Fruit fly (Drosophila melanogaster) whole organism, embryonic: ENCODE data around the gene CG11999.
A peak's percentile ranks its signal among the peaks of the same experiment; 100 is the strongest.

Experiments used
- Atf3 ChIP-seq: fragments of 200-800 bp; sonication (Bioruptor generic); optimal IDR thresholded peaks from 3 replicates; lab custom pipeline; 2016; ENCODE audit warnings: missing biosample characterization, missing genetic modification characterization
- C15 ChIP-seq: fragments of 200-800 bp; sonication (Bioruptor generic); IDR thresholded peaks from 3 replicates; pipeline ENCODE4 v1.3.6; 2022; ENCODE audit warnings: missing biosample characterization, missing genetic modification characterization
- CG10431 ChIP-seq: fragments of 200-800 bp; sonication (Bioruptor generic); optimal IDR thresholded peaks from 3 replicates; lab custom pipeline; 2018; ENCODE audit warnings: missing biosample characterization, mild to moderate bottlenecking, missing genetic modification characterization
- CG11504 ChIP-seq: fragments of 200-800 bp; sonication (Bioruptor generic); optimal IDR thresholded peaks from 3 replicates; lab custom pipeline; 2019; ENCODE audit warnings: missing biosample characterization, mild to moderate bottlenecking, missing genetic modification characterization, moderate library complexity
- CG12659 ChIP-seq: fragments of 200-800 bp; sonication (Bioruptor generic); optimal IDR thresholded peaks from 3 replicates; lab custom pipeline; 2017; ENCODE audit warnings: mild to moderate bottlenecking, missing biosample characterization, missing genetic modification reagents, missing genetic modification characterization
- CG14014 ChIP-seq: fragments of 200-800 bp; sonication (Bioruptor generic); IDR thresholded peaks from 2 replicates; pipeline ENCODE4 v1.3.6; 2022; ENCODE audit warnings: missing biosample characterization, missing genetic modification characterization
- CG14050 ChIP-seq: fragments of 200-800 bp; sonication (Bioruptor generic); IDR thresholded peaks from 3 replicates; pipeline ENCODE4 v1.3.6; 2022; ENCODE audit warnings: missing biosample characterization, missing genetic modification characterization
- CG15073 ChIP-seq: fragments of 200-800 bp; sonication (Bioruptor generic); optimal IDR thresholded peaks from 2 replicates; lab custom pipeline; 2016; ENCODE audit warnings: missing biosample characterization, missing genetic modification characterization
- CG15479 ChIP-seq: fragments of 200-800 bp; sonication (Bioruptor generic); optimal IDR thresholded peaks from 3 replicates; lab custom pipeline; 2019; ENCODE audit warnings: missing biosample characterization, mild to moderate bottlenecking, missing genetic modification characterization, moderate library complexity
- CG17361 ChIP-seq: fragments of 200-800 bp; sonication (Bioruptor generic); IDR thresholded peaks from 3 replicates; pipeline ENCODE4 v1.3.6; 2022; ENCODE audit warnings: missing biosample characterization, missing genetic modification characterization
- CG17612 ChIP-seq: fragments of 200-800 bp; sonication (Bioruptor generic); IDR thresholded peaks from 2 replicates; pipeline ENCODE4 v1.3.6; 2022; ENCODE audit warnings: missing biosample characterization, missing genetic modification characterization
- CG18619 ChIP-seq: fragments of 200-800 bp; sonication (Bioruptor generic); optimal IDR thresholded peaks from 3 replicates; lab custom pipeline; 2017; ENCODE audit warnings: missing biosample characterization, mild to moderate bottlenecking, missing genetic modification characterization
- CG3847 ChIP-seq: fragments of 200-800 bp; sonication (Bioruptor generic); IDR thresholded peaks from 2 replicates; pipeline ENCODE4 v1.3.6; 2022; ENCODE audit warnings: missing biosample characterization, missing genetic modification characterization
- CG4360 ChIP-seq: fragments of 200-800 bp; sonication (Bioruptor generic); IDR thresholded peaks from 2 replicates; pipeline ENCODE4 v1.3.6; 2022; ENCODE audit warnings: missing biosample characterization, missing genetic modification characterization
- CG43689 ChIP-seq: fragments of 200-800 bp; sonication (Bioruptor generic); IDR thresholded peaks from 2 replicates; pipeline ENCODE4 v1.3.6; 2022; ENCODE audit warnings: missing biosample characterization, missing genetic modification characterization
- CG4404 ChIP-seq: fragments of 200-800 bp; sonication (Bioruptor generic); IDR thresholded peaks from 2 replicates; pipeline ENCODE4 v1.3.6; 2022; ENCODE audit warnings: missing biosample characterization, missing genetic modification characterization
- CG5953 ChIP-seq: fragments of 200-800 bp; sonication (Bioruptor generic); IDR thresholded peaks from 2 replicates; pipeline ENCODE4 v1.3.6; 2022; ENCODE audit warnings: missing biosample characterization, missing genetic modification characterization
- CG7357 ChIP-seq: fragments of 200-800 bp; sonication (Bioruptor generic); IDR thresholded peaks from 3 replicates; pipeline ENCODE4 v1.3.6; 2022; ENCODE audit warnings: missing biosample characterization, missing genetic modification characterization
- CG8765 ChIP-seq: fragments of 200-800 bp; sonication (Bioruptor generic); IDR thresholded peaks from 2 replicates; pipeline ENCODE4 v1.3.6; 2022; ENCODE audit warnings: missing biosample characterization, missing genetic modification characterization
- CkIIα-i1 ChIP-seq: fragments of 200-800 bp; sonication (Bioruptor generic); IDR thresholded peaks from 2 replicates; pipeline ENCODE4 v1.3.6; 2022; ENCODE audit warnings: missing biosample characterization, missing genetic modification characterization
- Dbx ChIP-seq: fragments of 200-800 bp; sonication (Bioruptor generic); IDR thresholded peaks from 3 replicates; pipeline ENCODE4 v1.3.6; 2022; ENCODE audit warnings: missing biosample characterization, missing genetic modification characterization
- Dref ChIP-seq: fragments of 200-800 bp; sonication (Bioruptor generic); IDR thresholded peaks from 2 replicates; pipeline ENCODE4 v1.3.6; 2022; ENCODE audit warnings: missing biosample characterization, missing genetic modification characterization
- Drgx ChIP-seq: fragments of 200-800 bp; sonication (Bioruptor generic); IDR thresholded peaks from 2 replicates; pipeline ENCODE4 v1.3.6; 2022; ENCODE audit warnings: missing biosample characterization, missing genetic modification characterization
- Lpt ChIP-seq: fragments of >200 bp; optimal IDR thresholded peaks from 2 replicates; lab custom pipeline; 2018; ENCODE audit warnings: missing biosample characterization, missing genetic modification characterization
- Neu2 ChIP-seq: fragments of 200-800 bp; sonication (Bioruptor generic); optimal IDR thresholded peaks from 3 replicates; lab custom pipeline; 2016; ENCODE audit warnings: missing biosample characterization, missing genetic modification characterization, borderline replicate concordance
- Nf-YA ChIP-seq: fragments of 200-800 bp; sonication (Bioruptor generic); IDR thresholded peaks from 2 replicates; pipeline ENCODE4 v1.3.6; 2022; ENCODE audit warnings: missing biosample characterization, missing genetic modification characterization
- Oaz ChIP-seq: fragments of 200-800 bp; sonication (Bioruptor generic); IDR thresholded peaks from 2 replicates; pipeline ENCODE4 v1.3.6; 2022; ENCODE audit warnings: missing biosample characterization, missing genetic modification characterization
- Sry-δ ChIP-seq: fragments of 200-800 bp; sonication (Bioruptor generic); optimal IDR thresholded peaks from 2 replicates; lab custom pipeline; 2016; ENCODE audit warnings: missing biosample characterization, missing genetic modification characterization
- YL-1 ChIP-seq: fragments of 200-800 bp; sonication (Bioruptor generic); optimal IDR thresholded peaks from 3 replicates; lab custom pipeline; 2017; ENCODE audit warnings: missing biosample characterization, mild to moderate bottlenecking, missing genetic modification characterization
- al ChIP-seq: fragments of 200-800 bp; sonication (Bioruptor generic); IDR thresholded peaks from 2 replicates; pipeline ENCODE4 v1.3.6; 2022; ENCODE audit warnings: missing biosample characterization, missing genetic modification characterization
- bab2 ChIP-seq: fragments of 200-800 bp; sonication (Bioruptor generic); optimal IDR thresholded peaks from 2 replicates; lab custom pipeline; 2016; ENCODE audit warnings: missing biosample characterization, missing genetic modification characterization
- ci ChIP-seq: fragments of 200-800 bp; sonication (Bioruptor generic); IDR thresholded peaks from 3 replicates; pipeline ENCODE4 v1.3.6; 2022; ENCODE audit warnings: missing biosample characterization, missing genetic modification characterization
- dimm ChIP-seq: fragments of 200-800 bp; sonication (Bioruptor generic); IDR thresholded peaks from 2 replicates; pipeline ENCODE4 v1.3.6; 2022; ENCODE audit warnings: missing biosample characterization, missing genetic modification characterization
- en ChIP-seq: fragments of 200-800 bp; sonication (Bioruptor generic); optimal IDR thresholded peaks from 2 replicates; lab custom pipeline; 2016; ENCODE audit warnings: missing biosample characterization, missing genetic modification characterization
- eve ChIP-seq, 2 experiments: fragments of >200 bp; optimal IDR thresholded peaks; 2 replicates each; lab custom pipeline; 2017; ENCODE audit warnings: missing biosample characterization in 2 of 2, missing genetic modification characterization in 2 of 2
- inv ChIP-seq: fragments of 200-800 bp; sonication (Bioruptor generic); IDR thresholded peaks from 2 replicates; pipeline ENCODE4 v1.3.6; 2022; ENCODE audit warnings: missing biosample characterization, missing genetic modification characterization; ENCODE audit not compliant: partially characterized antibody
- kay ChIP-seq: fragments of 200-800 bp; sonication (Bioruptor generic); optimal IDR thresholded peaks from 2 replicates; lab custom pipeline; 2016; ENCODE audit warnings: missing biosample characterization, missing genetic modification characterization
- lilli ChIP-seq: fragments of 200-800 bp; sonication (Bioruptor generic); optimal IDR thresholded peaks from 3 replicates; lab custom pipeline; 2016; ENCODE audit warnings: missing biosample characterization, missing genetic modification characterization
- nau ChIP-seq: fragments of 200-800 bp; sonication (Bioruptor generic); optimal IDR thresholded peaks from 3 replicates; lab custom pipeline; 2017; ENCODE audit warnings: missing biosample characterization, mild to moderate bottlenecking, missing genetic modification characterization, missing genetic modification reagents
- nerfin-1 ChIP-seq: fragments of 200-800 bp; sonication (Bioruptor generic); optimal IDR thresholded peaks from 3 replicates; lab custom pipeline; 2019; ENCODE audit warnings: missing biosample characterization, mild to moderate bottlenecking, missing genetic modification characterization, moderate library complexity
- prd ChIP-seq, 3 experiments: fragments of >200 bp in 2 of 3; fragments of 200-800 bp in 1 of 3; sonication (Bioruptor generic) in 1 of 3; optimal IDR thresholded peaks in 2 of 3; IDR thresholded peaks in 1 of 3; 2 replicates in 2 of 3; 3 replicates in 1 of 3; pipeline versions ENCODE4 v1.3.6 to Lab custom; 2017 to 2022; ENCODE audit warnings: missing biosample characterization in 1 of 3, missing genetic modification characterization in 1 of 3
- pum ChIP-seq: fragments of 200-800 bp; sonication (Bioruptor generic); optimal IDR thresholded peaks from 2 replicates; lab custom pipeline; 2016; ENCODE audit warnings: missing biosample characterization, missing genetic modification characterization
- repo ChIP-seq: fragments of 200-800 bp; sonication (Bioruptor generic); optimal IDR thresholded peaks from 2 replicates; lab custom pipeline; 2016; ENCODE audit warnings: missing biosample characterization, missing genetic modification characterization
- run ChIP-seq: fragments of 200-800 bp; sonication (Bioruptor generic); optimal IDR thresholded peaks from 3 replicates; lab custom pipeline; 2018; ENCODE audit warnings: missing biosample characterization, mild to moderate bottlenecking, missing genetic modification characterization
- salm ChIP-seq: fragments of 200-800 bp; sonication (Bioruptor generic); optimal IDR thresholded peaks from 2 replicates; lab custom pipeline; 2018; ENCODE audit warnings: missing biosample characterization, mild to moderate bottlenecking, missing genetic modification characterization
- seq ChIP-seq: fragments of 200-800 bp; sonication (Bioruptor generic); IDR thresholded peaks from 2 replicates; pipeline ENCODE4 v1.3.6; 2022; ENCODE audit warnings: missing biosample characterization, missing genetic modification characterization
- so ChIP-seq: fragments of 200-800 bp; sonication (Bioruptor generic); IDR thresholded peaks from 3 replicates; pipeline ENCODE4 v1.3.6; 2022; ENCODE audit warnings: missing biosample characterization, missing genetic modification characterization
- stwl ChIP-seq: fragments of 200-800 bp; sonication (Bioruptor generic); optimal IDR thresholded peaks from 3 replicates; lab custom pipeline; 2018; ENCODE audit warnings: missing biosample characterization, mild to moderate bottlenecking, missing genetic modification characterization, moderate library complexity
- sug ChIP-seq: fragments of 200-800 bp; optimal IDR thresholded peaks from 2 replicates; lab custom pipeline; 2019; ENCODE audit warnings: missing biosample characterization, mild to moderate bottlenecking, missing genetic modification characterization, moderate library complexity
- wdn ChIP-seq: fragments of 200-800 bp; sonication (Bioruptor generic); IDR thresholded peaks from 2 replicates; pipeline ENCODE4 v1.3.6; 2022; ENCODE audit warnings: missing biosample characterization, missing genetic modification characterization
- zen ChIP-seq: fragments of 200-800 bp; sonication (Bioruptor generic); optimal IDR thresholded peaks from 3 replicates; lab custom pipeline; 2018; ENCODE audit warnings: missing biosample characterization, mild to moderate bottlenecking, missing genetic modification characterization, moderate library complexity

CG11999 gene

DNA sequence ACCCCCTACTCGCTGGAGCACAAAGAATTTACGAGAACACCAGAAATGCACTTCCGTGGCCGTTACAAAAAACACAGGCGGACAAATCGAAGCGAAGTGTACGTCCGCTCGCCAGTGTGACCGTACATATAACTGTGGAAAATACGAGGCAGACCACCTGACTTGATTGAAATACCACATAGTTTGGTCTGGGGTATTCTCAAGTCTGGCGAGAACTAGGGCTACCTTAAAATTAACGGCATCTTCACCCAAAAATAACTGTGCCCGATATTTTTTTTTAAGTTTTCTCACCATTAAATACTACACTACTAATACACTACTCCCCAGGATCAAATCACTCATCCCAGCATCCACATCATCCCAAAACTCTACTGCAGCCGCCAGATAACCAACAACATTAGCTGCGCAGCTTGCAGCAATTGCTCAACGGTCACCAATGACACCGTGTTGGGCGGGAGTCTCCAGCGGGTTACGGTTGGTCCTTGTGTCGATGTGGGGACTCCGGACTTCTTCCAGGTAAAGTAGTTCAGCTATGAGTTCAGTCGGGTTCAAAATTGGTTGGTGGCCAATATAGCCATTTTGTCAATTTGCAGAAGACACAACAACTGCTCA, 13.7 kb upstream of the CG11999 start, which contains the start of gene Cerk (continued):
- peak; percentile 74 for TF ChIP-seq stwl (tag; lab: Kevin White, UChicago)
- no peak for TF ChIP-seq Nf-YA (GFP tag; lab: Robert Waterston, UW)
- no peak for TF ChIP-seq CG8765 (GFP tag; lab: Robert Waterston, UW)
- no peak for TF ChIP-seq run
- no peak for TF ChIP-seq CG15073 (GFP tag; lab: Kevin White, UChicago)
- TF ChIP-seq CG10431 (GFP tag; lab: Kevin White, UChicago) = peak; percentile 25
- no peak for TF ChIP-seq Neu2 (GFP tag; lab: Kevin White, UChicago)
- TF ChIP-seq Oaz (GFP tag; lab: Robert Waterston, UW) = no peak
- TF ChIP-seq dimm = no peak
- peak; percentile 82 for TF ChIP-seq CG4360
- TF ChIP-seq nau (GFP tag; lab: Kevin White, UChicago) = no peak
- no peak for TF ChIP-seq eve (GFP tag; optimal IDR thresholded peaks at IDR 0.05; lab: Kevin White, UChicago)
- no peak for TF ChIP-seq nerfin-1 (tag; lab: Kevin White, UChicago)
- peak; percentile 42; the same call in 1 of the 2 replicates for TF ChIP-seq inv (GFP tag; lab: Robert Waterston, UW)
- TF ChIP-seq Lpt (GFP tag; lab: Kevin White, UChicago) = no peak
- peak; percentile 73 for TF ChIP-seq Dbx (GFP tag; lab: Robert Waterston, UW)
- peak; percentile 29 for TF ChIP-seq CG11504 (tag; lab: Kevin White, UChicago)
- TF ChIP-seq sug = peak; percentile 32
- TF ChIP-seq CG18619 = no peak
- TF ChIP-seq so (GFP tag; lab: Robert Waterston, UW) = no peak; the same call in 2 of the 3 replicates
- TF ChIP-seq Atf3 (GFP tag; lab: Kevin White, UChicago) = no peak
- TF ChIP-seq kay (GFP tag; lab: Kevin White, UChicago) = peak; percentile 9
- TF ChIP-seq CG14014 (GFP tag; lab: Robert Waterston, UW) = no peak; the same call in 1 of the 2 replicates
- TF ChIP-seq pum (GFP tag; lab: Kevin White, UChicago) = peak; percentile 54
- TF ChIP-seq CG4404 (GFP tag; lab: Robert Waterston, UW) = no peak
- TF ChIP-seq CG15479 (GFP tag; lab: Kevin White, UChicago) = no peak
- TF ChIP-seq CG7357 (GFP tag; lab: Robert Waterston, UW) = 0 out of 3 replicates have a peak, but pooled peaks have one; percentile 22
- TF ChIP-seq CG12659 (GFP tag; lab: Kevin White, UChicago) = peak; percentile 64
- TF ChIP-seq CG3847 (GFP tag; lab: Robert Waterston, UW) = peak; percentile 51
- no peak for TF ChIP-seq CG17612
- peak; percentile 41; the same call in 1 of the 2 replicates for TF ChIP-seq al (GFP tag; lab: Robert Waterston, UW)
- TF ChIP-seq ci (GFP tag; lab: Robert Waterston, UW) = peak; percentile 81
- TF ChIP-seq wdn (GFP tag; lab: Robert Waterston, UW) = no peak
- no peak for TF ChIP-seq seq (GFP tag; lab: Robert Waterston, UW)
- no peak; the same call in 1 of the 2 replicates for TF ChIP-seq Drgx (GFP tag; lab: Robert Waterston, UW)
- peak; percentile 50 for TF ChIP-seq lilli
- TF ChIP-seq Dref (GFP tag; lab: Robert Waterston, UW) = peak; percentile 48
- TF ChIP-seq CG14050 (GFP tag; lab: Robert Waterston, UW) = no peak
- peak; percentile 22 for TF ChIP-seq salm
- 0 out of 3 replicates have a peak, but pooled peaks have one; percentile 25 for TF ChIP-seq CG17361 (GFP tag; lab: Robert Waterston, UW)
- TF ChIP-seq Sry-δ = peak; percentile 66
- TF ChIP-seq CG43689 (GFP tag; lab: Robert Waterston, UW) = no peak
- TF ChIP-seq CG5953 (GFP tag; lab: Robert Waterston, UW) = no peak
- peak; percentile 0 for TF ChIP-seq zen (tag; lab: Kevin White, UChicago)
- TF ChIP-seq en (GFP tag; lab: Kevin White, UChicago) = no peak
- peak; percentile 22 for TF ChIP-seq bab2 (GFP tag; lab: Kevin White, UChicago)
- no peak for TF ChIP-seq prd (optimal IDR thresholded peaks at IDR 0.05; lab: Kevin White, UChicago)
- peak; percentile 48; the same call in 1 of the 3 replicates for TF ChIP-seq prd (GFP tag; IDR thresholded peaks at IDR 0.05; lab: Robert Waterston, UW)
- no peak for TF ChIP-seq CkIIα-i1 (GFP tag; lab: Robert Waterston, UW)
- no peak for TF ChIP-seq C15 (GFP tag; lab: Robert Waterston, UW)
- peak; percentile 38 for TF ChIP-seq YL-1 (GFP tag; lab: Kevin White, UChicago)
- TF ChIP-seq repo (GFP tag; lab: Kevin White, UChicago) = no peak
